Worm (Caenorhabditis elegans): ENCODE measurements around the gene F43C1.7.

The F43C1.7 gene

DNA sequence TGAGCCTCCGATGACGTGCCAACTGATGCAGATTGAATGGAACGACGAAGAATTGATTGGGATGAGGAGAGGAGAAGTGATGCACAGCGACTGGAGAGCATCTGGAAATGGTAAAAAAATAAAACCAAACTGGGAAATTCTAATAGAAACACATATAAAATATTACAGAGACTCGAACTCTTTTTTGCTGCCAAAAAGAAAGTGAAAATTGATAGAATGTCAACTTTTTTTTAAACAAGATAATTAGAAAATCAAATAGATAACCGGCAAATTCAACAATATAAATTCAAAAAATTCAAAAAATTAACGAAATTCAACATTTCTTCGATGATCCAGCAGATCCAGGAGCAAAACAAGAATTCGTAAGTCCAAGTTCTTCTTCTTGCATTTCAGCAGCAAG is 1.1 kb upstream of the F43C1.7 start, which contains the start of gene mrpl-21:
Gene mrpl-21, minus strand, starts transcription at position 101 of the 400 bp plus-strand sequence.
- TF ChIP-seq hmg-1.2 (GFP tag; IDR thresholded peaks at IDR 0.05), result no peak
- no peak for TF ChIP-seq pha-4 (tag; optimal IDR thresholded peaks at IDR 0.05)
- TF ChIP-seq egrh-3 (GFP tag; IDR thresholded peaks at IDR 0.05), result no peak
- TF ChIP-seq nhr-80 (tag; optimal IDR thresholded peaks at IDR 0.05), result no peak
- TF ChIP-seq F37B4.10 (GFP tag; IDR thresholded peaks at IDR 0.05), result no peak
- TF ChIP-seq ceh-58 (GFP tag; IDR thresholded peaks at IDR 0.05), result no peak
- TF ChIP-seq ceh-27 (GFP tag; optimal IDR thresholded peaks at IDR 0.05), result no peak
- no peak for TF ChIP-seq T26A5.8 (tag; optimal IDR thresholded peaks at IDR 0.05)
- TF ChIP-seq repo-1 (tag; optimal IDR thresholded peaks at IDR 0.05), result no peak
- no peak for TF ChIP-seq unc-62 (GFP tag; optimal IDR thresholded peaks at IDR 0.05)
- no peak for TF ChIP-seq F10E7.11 (tag; optimal IDR thresholded peaks at IDR 0.05)

DNA sequence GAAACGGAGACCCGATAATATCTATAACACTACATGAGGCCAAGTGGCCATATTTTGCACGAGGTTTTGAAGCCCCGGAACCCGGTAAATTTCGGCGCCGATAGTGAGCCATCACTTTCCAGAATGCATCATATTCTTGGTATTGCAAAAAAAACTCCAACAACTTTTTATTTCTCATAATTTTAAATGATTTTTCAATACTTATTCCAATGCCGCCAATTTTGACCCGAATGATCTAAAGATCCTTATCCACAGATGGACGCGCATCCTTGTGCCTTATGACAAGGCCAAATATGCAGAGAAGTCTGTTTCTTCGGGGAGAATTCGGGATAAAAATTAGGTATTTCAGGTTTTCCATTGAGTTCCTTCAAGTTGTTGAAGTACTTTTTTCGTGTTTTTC is 1.2 kb downstream of the F43C1.7 start:
- TF ChIP-seq madf-10 (tag; optimal IDR thresholded peaks at IDR 0.05) (no peak), lin-40 (tag; optimal IDR thresholded peaks at IDR 0.05) (no peak), ztf-26 (tag; optimal IDR thresholded peaks at IDR 0.05) (no peak), cebp-2 (GFP tag; IDR thresholded peaks at IDR 0.05) (no peak), nfya-2 (GFP tag; IDR thresholded peaks at IDR 0.05) (no peak), sptf-2 (GFP tag; optimal IDR thresholded peaks at IDR 0.05) (no peak), zim-3 (tag; optimal IDR thresholded peaks at IDR 0.05) (no peak), Y95B8A.8 (GFP tag; IDR thresholded peaks at IDR 0.05) (no peak), Y56A3A.18 (GFP tag; IDR thresholded peaks at IDR 0.05) (no peak), C17E4.6 (GFP tag; IDR thresholded peaks at IDR 0.05) (no peak), ztf-28 (GFP tag; IDR thresholded peaks at IDR 0.05) (no peak), attf-6 (GFP tag; IDR thresholded peaks at IDR 0.05) (no peak), snpc-1.3 (tag; optimal IDR thresholded peaks at IDR 0.05; ENCODE audit: insufficient read depth) (no peak), ztf-18 (tag; optimal IDR thresholded peaks at IDR 0.05) (no peak), ztf-22 (GFP tag; optimal IDR thresholded peaks at IDR 0.05) (no peak), ets-4 (GFP tag; optimal IDR thresholded peaks at IDR 0.05) (no peak), athp-1 (tag; optimal IDR thresholded peaks at IDR 0.05) (no peak)

DNA sequence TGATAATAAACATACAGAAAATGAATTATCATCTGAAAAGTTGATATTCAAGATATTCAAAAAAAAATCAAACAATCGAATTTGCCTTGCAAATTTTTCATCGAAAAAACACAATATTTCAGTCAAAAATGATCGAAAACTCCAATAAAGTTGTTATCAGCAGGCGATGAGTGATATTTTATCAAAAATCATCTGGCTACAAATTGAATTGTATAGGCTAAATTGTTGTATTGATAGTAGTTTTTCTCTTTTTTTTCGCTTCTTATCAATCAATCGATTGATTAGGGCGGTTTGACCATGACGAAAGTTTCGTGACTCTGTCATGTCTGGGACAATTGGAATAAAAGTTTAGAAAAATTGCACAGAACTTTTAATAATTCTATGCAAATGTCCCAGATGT is 2.2 kb downstream of the F43C1.7 start:
- TF ChIP-seq nhr-80 (tag; optimal IDR thresholded peaks at IDR 0.05) (peak; percentile 78), nhr-179 (tag; optimal IDR thresholded peaks at IDR 0.05) (no peak), T07F8.4 (tag; optimal IDR thresholded peaks at IDR 0.05) (no peak), attf-5 (GFP tag; optimal IDR thresholded peaks at IDR 0.05) (no peak), K11D2.4 (GFP tag; IDR thresholded peaks at IDR 0.05) (no peak), cebp-1 (GFP tag; IDR thresholded peaks at IDR 0.05) (no peak), cebp-1 (tag; optimal IDR thresholded peaks at IDR 0.05) (peak; percentile 18)

DNA sequence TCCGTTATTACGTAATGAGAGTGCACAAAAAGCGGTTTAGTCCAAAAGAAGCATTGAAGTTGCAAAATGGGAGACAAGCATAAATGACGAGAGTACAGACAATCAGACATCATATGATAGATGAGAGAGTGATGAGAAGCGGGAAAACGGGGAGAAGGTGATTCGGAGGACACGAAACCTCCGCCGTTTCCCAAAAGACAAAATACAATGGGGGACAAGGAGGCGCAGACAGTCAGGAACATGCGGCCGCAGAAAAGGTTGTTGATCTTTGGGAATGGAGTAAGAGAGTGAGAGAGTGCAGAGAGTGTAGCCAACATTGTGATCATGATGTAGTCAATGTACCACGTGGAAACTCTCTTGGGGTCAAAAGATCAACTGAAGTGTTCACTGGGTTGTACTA is 4.7 kb downstream of the F43C1.7 start:
- TF ChIP-seq sdz-38 (tag; optimal IDR thresholded peaks at IDR 0.05), result no peak
- no peak for TF ChIP-seq cebp-2 (GFP tag; IDR thresholded peaks at IDR 0.05)
- TF ChIP-seq dox-1 (GFP tag; IDR thresholded peaks at IDR 0.05), result no peak; the same call in 1 of the 2 replicates
- no peak for TF ChIP-seq Y79H2A.3 (GFP tag; conservative IDR thresholded peaks at IDR 0.05)
- peak; percentile 67 for TF ChIP-seq akir-1 (GFP tag; optimal IDR thresholded peaks at IDR 0.05)
- no peak for TF ChIP-seq nfya-1 (tag; optimal IDR thresholded peaks at IDR 0.05; ENCODE audit: borderline replicate concordance, insufficient read depth)
- TF ChIP-seq unc-62 (GFP tag; optimal IDR thresholded peaks at IDR 0.05), result peak; percentile 50
- TF ChIP-seq Y56A3A.18 (GFP tag; IDR thresholded peaks at IDR 0.05), result no peak
- peak; percentile 71 for TF ChIP-seq die-1 (tag; optimal IDR thresholded peaks at IDR 0.05)
- no peak for TF ChIP-seq snpc-1.1 (tag; optimal IDR thresholded peaks at IDR 0.05; ENCODE audit: insufficient read depth)
- no peak for TF ChIP-seq ztf-25 (GFP tag; IDR thresholded peaks at IDR 0.05)
- no peak for TF ChIP-seq aptf-3 (GFP tag; IDR thresholded peaks at IDR 0.05)
- TF ChIP-seq F52B5.7 (tag; optimal IDR thresholded peaks at IDR 0.05), result no peak
- peak; percentile 94 for TF ChIP-seq attf-5 (GFP tag; optimal IDR thresholded peaks at IDR 0.05)
- no peak for TF ChIP-seq B0019.2 (GFP tag; conservative IDR thresholded peaks at IDR 0.05)
- no peak for TF ChIP-seq rec-8 (tag; optimal IDR thresholded peaks at IDR 0.05)
- no peak for TF ChIP-seq ceh-40 (GFP tag; IDR thresholded peaks at IDR 0.05)
